Fruit fly (Drosophila melanogaster): ENCODE results near the gene Ptx1.

Ptx1 gene

DNA sequence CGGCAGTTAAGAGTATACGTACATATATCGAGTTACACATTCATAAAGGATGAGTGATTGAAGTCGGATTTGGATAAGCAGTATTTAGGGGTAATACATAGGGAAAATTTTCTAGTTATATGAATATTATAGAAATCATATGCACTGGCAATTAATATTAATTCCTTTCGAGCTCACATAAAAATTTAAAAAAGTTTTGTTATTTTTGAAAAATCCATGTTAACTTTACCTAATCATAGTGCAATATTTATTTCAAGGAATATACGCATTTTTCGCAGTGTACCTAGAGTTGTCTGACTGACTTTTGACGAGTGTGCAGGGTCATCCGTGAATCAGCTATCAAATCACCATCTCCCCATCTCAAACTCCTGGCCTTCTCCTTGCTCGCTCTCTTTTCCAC is 48.1 kb upstream of the Ptx1 start (continued):
- TF ChIP-seq CG3032 (tag; optimal IDR thresholded peaks at IDR 0.05) (peak; percentile 34), CG8632 (GFP tag; optimal IDR thresholded peaks at IDR 0.05) (peak; percentile 35), CG32006 (GFP tag; optimal IDR thresholded peaks at IDR 0.05) (peak; percentile 72), net (GFP tag; optimal IDR thresholded peaks at IDR 0.05) (peak; percentile 25), CG11294 (GFP tag; IDR thresholded peaks at IDR 0.05) (no peak), CG4318 (GFP tag; optimal IDR thresholded peaks at IDR 0.05) (peak; percentile 40), CG8119 (GFP tag; IDR thresholded peaks at IDR 0.05) (peak; percentile 28; the same call in 1 of the 3 replicates), CG6163 (GFP tag; IDR thresholded peaks at IDR 0.05) (no peak), Gug (GFP tag; IDR thresholded peaks at IDR 0.05) (no peak), Lpt (GFP tag; optimal IDR thresholded peaks at IDR 0.05) (no peak), Ets96B (tag; optimal IDR thresholded peaks at IDR 0.05) (peak; percentile 54), Sox15 (GFP tag; optimal IDR thresholded peaks at IDR 0.05) (peak; percentile 15), CG8319 (GFP tag; optimal IDR thresholded peaks at IDR 0.05) (no peak), CG7368 (GFP tag; optimal IDR thresholded peaks at IDR 0.05) (no peak), spab (GFP tag; optimal IDR thresholded peaks at IDR 0.05) (peak; percentile 36), Sox14 (GFP tag; optimal IDR thresholded peaks at IDR 0.05) (peak; percentile 5), Hr4 (GFP tag; optimal IDR thresholded peaks at IDR 0.05) (peak; percentile 34)

DNA sequence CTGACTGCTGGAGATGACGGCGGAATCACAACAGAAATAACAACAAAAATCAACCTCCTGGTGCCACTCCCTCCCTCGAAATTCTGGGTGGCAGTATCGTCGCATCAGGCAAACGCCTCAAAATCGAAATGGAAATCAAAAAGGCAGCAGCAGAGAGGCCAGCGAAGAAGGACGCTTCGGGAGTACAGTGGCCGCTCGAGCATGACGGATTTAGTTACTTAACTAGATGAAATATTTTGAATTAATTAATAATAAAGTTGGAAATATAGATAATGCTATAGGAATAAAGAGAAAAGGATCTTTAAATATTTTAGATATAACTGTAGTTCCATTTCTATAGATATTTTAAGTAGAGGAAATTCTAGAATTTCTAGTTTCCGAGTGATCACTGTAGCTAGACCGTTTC is 47.2 kb upstream of the Ptx1 start:
- TF ChIP-seq achi (GFP tag; optimal IDR thresholded peaks at IDR 0.05) (no peak), esn (GFP tag; optimal IDR thresholded peaks at IDR 0.05) (no peak), CG4318 (GFP tag; optimal IDR thresholded peaks at IDR 0.05) (no peak), CG9139 (GFP tag; optimal IDR thresholded peaks at IDR 0.05) (no peak), cyc (GFP tag; optimal IDR thresholded peaks at IDR 0.05) (no peak), CG10631 (GFP tag; optimal IDR thresholded peaks at IDR 0.05) (no peak), CG6854 (GFP tag; optimal IDR thresholded peaks at IDR 0.05) (no peak), fd59A (GFP tag; optimal IDR thresholded peaks at IDR 0.05) (peak; percentile 26), CG1621 (tag; optimal IDR thresholded peaks at IDR 0.05) (no peak), Smox (GFP tag; optimal IDR thresholded peaks at IDR 0.05) (no peak), CG32006 (GFP tag; optimal IDR thresholded peaks at IDR 0.05) (no peak), Gug (GFP tag; IDR thresholded peaks at IDR 0.05) (no peak), OdsH (GFP tag; optimal IDR thresholded peaks at IDR 0.05) (no peak), net (GFP tag; optimal IDR thresholded peaks at IDR 0.05) (no peak), CG7368 (GFP tag; optimal IDR thresholded peaks at IDR 0.05) (no peak), acj6 (GFP tag; optimal IDR thresholded peaks at IDR 0.05) (peak; percentile 17), CG6276 (GFP tag; optimal IDR thresholded peaks at IDR 0.05) (no peak), Eip75B (GFP tag; optimal IDR thresholded peaks at IDR 0.05) (no peak), svp (GFP tag) (peak; percentile 46), Ets96B (tag; optimal IDR thresholded peaks at IDR 0.05) (peak; percentile 35), pdm3 (GFP tag; optimal IDR thresholded peaks at IDR 0.05) (no peak), Hr4 (GFP tag; optimal IDR thresholded peaks at IDR 0.05) (no peak), fd85E (GFP tag; optimal IDR thresholded peaks at IDR 0.05) (no peak), Eip78C (GFP tag) (peak; percentile 83), CG6792 (GFP tag; optimal IDR thresholded peaks at IDR 0.05) (no peak), Eip93F (GFP tag; optimal IDR thresholded peaks at IDR 0.05) (no peak), CG15336 (GFP tag; IDR thresholded peaks at IDR 0.05) (no peak), Sox14 (GFP tag; optimal IDR thresholded peaks at IDR 0.05) (no peak), fkh (GFP tag; optimal IDR thresholded peaks at IDR 0.05) (no peak), CG11294 (GFP tag; IDR thresholded peaks at IDR 0.05) (no peak), ss (GFP tag; optimal IDR thresholded peaks at IDR 0.05) (peak in 1 of 2 experiments; percentile 50), CG34406 (GFP tag; optimal IDR thresholded peaks at IDR 0.05) (peak; percentile 31), CG11902 (GFP tag; optimal IDR thresholded peaks at IDR 0.05) (no peak), Ets21C (GFP tag; optimal IDR thresholded peaks at IDR 0.05) (no peak), dsx (GFP tag; optimal IDR thresholded peaks at IDR 0.05; ENCODE audit: poor library complexity, severe bottlenecking) (no peak), dac (GFP tag; optimal IDR thresholded peaks at IDR 0.05) (no peak), CG8632 (GFP tag; optimal IDR thresholded peaks at IDR 0.05) (peak; percentile 38), Lpt (GFP tag; optimal IDR thresholded peaks at IDR 0.05) (no peak), CG11762 (GFP tag; optimal IDR thresholded peaks at IDR 0.05; ENCODE audit: insufficient read depth) (no peak), CG10669 (GFP tag; optimal IDR thresholded peaks at IDR 0.05) (no peak), CG3032 (tag; optimal IDR thresholded peaks at IDR 0.05) (peak; percentile 15), CG8319 (GFP tag; optimal IDR thresholded peaks at IDR 0.05) (no peak), Sox15 (GFP tag; optimal IDR thresholded peaks at IDR 0.05) (no peak), CG31627 (GFP tag; optimal IDR thresholded peaks at IDR 0.05) (no peak), CG6808 (GFP tag; optimal IDR thresholded peaks at IDR 0.05) (peak; percentile 6), eg (GFP tag; IDR thresholded peaks at IDR 0.05) (no peak)
